Worm (Caenorhabditis elegans) whole organism, late embryonic: ENCODE results near the gene cutl-1.

Experiments
- ceh-18 ChIP-seq: sonication (generic microtip); optimal IDR thresholded peaks from 2 replicates; lab custom pipeline; 2016; ENCODE audit warnings: missing genetic modification characterization, missing compliant biosample characterization
- madf-2 ChIP-seq: sonication (generic microtip); optimal IDR thresholded peaks from 2 replicates; lab custom pipeline; 2017; ENCODE audit warnings: missing genetic modification characterization, missing compliant biosample characterization
- nhr-11 ChIP-seq: fragments of 150-350 bp; optimal IDR thresholded peaks from 2 replicates; lab custom pipeline; 2014; ENCODE audit warnings: missing biosample characterization, missing genetic modification characterization
- pax-1 ChIP-seq: fragments of 150-350 bp; optimal IDR thresholded peaks from 2 replicates; lab custom pipeline; 2014; ENCODE audit warnings: missing biosample characterization, missing genetic modification characterization
- unc-55 ChIP-seq: sonication (generic microtip); optimal IDR thresholded peaks from 2 replicates; lab custom pipeline; 2017; ENCODE audit warnings: missing biosample characterization, missing genetic modification reagents, missing genetic modification characterization

DNA sequence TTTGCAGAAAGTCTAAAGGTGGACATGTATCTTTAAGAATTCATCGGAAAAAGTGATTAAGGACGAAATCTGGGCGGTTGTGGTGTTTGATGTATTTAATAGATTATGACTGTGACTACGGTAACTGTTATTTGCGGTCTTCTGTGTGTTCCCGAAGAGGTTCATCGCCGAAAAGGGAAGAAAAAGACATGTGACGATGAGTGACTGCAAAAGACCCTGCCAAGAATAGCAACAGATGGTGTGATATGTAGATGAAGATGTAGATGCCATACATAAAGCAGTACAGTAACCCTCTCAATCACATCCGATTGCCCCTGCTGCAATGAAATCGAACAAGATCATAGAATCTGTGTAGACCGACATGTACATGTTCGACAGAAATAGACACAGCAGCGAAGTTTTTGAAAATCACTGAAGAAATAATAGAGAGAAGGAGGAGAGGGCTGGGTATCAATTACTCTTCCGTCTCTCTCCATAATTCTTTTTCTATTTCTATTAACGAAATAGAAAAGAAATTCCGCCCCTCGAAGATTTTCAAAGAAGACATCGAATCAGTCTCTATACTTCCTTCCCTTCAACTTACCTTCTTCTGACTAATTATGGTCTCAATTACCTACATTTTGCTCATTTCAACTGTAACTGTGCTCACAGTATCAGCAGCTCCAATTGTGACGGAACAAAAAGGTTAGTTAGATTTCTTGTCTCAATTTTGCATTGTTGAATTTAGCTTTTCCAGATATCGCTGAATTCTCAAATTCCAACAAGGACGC, 46.9 kb downstream of the cutl-1 start, which contains the start of gene F32H5.3:
- no peak for TF ChIP-seq pax-1 (tag; lab: Kevin White, UChicago)
- no peak for TF ChIP-seq nhr-11 (tag; lab: Kevin White, UChicago)
- TF ChIP-seq unc-55 (GFP tag; lab: Kevin White, UChicago) = no peak
- no peak for TF ChIP-seq ceh-18 (tag; lab: Kevin White, UChicago)
- no peak for TF ChIP-seq madf-2 (tag; lab: Kevin White, UChicago)
